Worm (Caenorhabditis elegans) whole organism, L3 larva: ENCODE data around the gene nfya-1.
A peak's percentile ranks its signal among the peaks of the same experiment; 100 is the strongest.

Experiments
- R02D3.7 ChIP-seq: fragments of 150-350 bp; optimal IDR thresholded peaks from 2 replicates; lab custom pipeline; 2014; ENCODE audit warnings: missing biosample characterization, missing genetic modification characterization
- ZK546.5 ChIP-seq: sonication (generic microtip); optimal IDR thresholded peaks from 2 replicates; lab custom pipeline; 2017; ENCODE audit warnings: missing biosample characterization, missing genetic modification characterization
- aly-2 ChIP-seq: fragments of 150-350 bp; optimal IDR thresholded peaks from 2 replicates; lab custom pipeline; 2014; ENCODE audit warnings: missing biosample characterization, missing genetic modification characterization
- ama-1 ChIP-seq: fragments of 150-350 bp; optimal IDR thresholded peaks from 2 replicates; lab custom pipeline; 2018
- ceh-16 ChIP-seq: sonication (generic microtip); optimal IDR thresholded peaks from 2 replicates; lab custom pipeline; 2017; ENCODE audit warnings: missing biosample characterization, missing genetic modification characterization
- ceh-28 ChIP-seq: fragments of 150-350 bp; optimal IDR thresholded peaks from 2 replicates; lab custom pipeline; 2014; ENCODE audit warnings: missing biosample characterization, missing genetic modification reagents, missing genetic modification characterization
- ceh-82 ChIP-seq: fragments of 150-350 bp; optimal IDR thresholded peaks from 2 replicates; lab custom pipeline; 2014; ENCODE audit warnings: missing biosample characterization, missing genetic modification characterization
- daf-12 ChIP-seq: fragments of 150-350 bp; optimal IDR thresholded peaks from 2 replicates; lab custom pipeline; 2014; ENCODE audit warnings: missing biosample characterization, missing genetic modification reagents, missing genetic modification characterization
- egl-27 ChIP-seq: sonication (generic microtip); optimal IDR thresholded peaks from 4 replicates; lab custom pipeline; 2017; ENCODE audit warnings: missing biosample characterization, missing genetic modification reagents, missing genetic modification characterization
- egl-5 ChIP-seq: fragments of 150-350 bp; optimal IDR thresholded peaks from 2 replicates; lab custom pipeline; 2017; ENCODE audit warnings: missing biosample characterization, missing genetic modification reagents, missing genetic modification characterization, inconsistent platforms
- elt-1 ChIP-seq: fragments of 150-350 bp; optimal IDR thresholded peaks from 2 replicates; lab custom pipeline; 2014; ENCODE audit warnings: missing biosample characterization, missing genetic modification characterization
- elt-2 ChIP-seq: sonication (generic microtip); optimal IDR thresholded peaks from 2 replicates; lab custom pipeline; 2016; ENCODE audit warnings: missing genetic modification reagents, mild to moderate bottlenecking, missing genetic modification characterization, missing compliant biosample characterization
- elt-3 ChIP-seq, 3 experiments: fragments of 150-350 bp in 1 of 3; sonication (generic microtip) in 2 of 3; optimal IDR thresholded peaks; 2 replicates in 2 of 3; 4 replicates in 1 of 3; lab custom pipeline; 2014 to 2017; ENCODE audit warnings: missing biosample characterization in 3 of 3, missing genetic modification characterization in 3 of 3
- eor-1 ChIP-seq, 2 experiments: fragments of 150-350 bp; optimal IDR thresholded peaks; 2 replicates each; lab custom pipeline; 2014 to 2018; ENCODE audit warnings: missing biosample characterization in 2 of 2, missing genetic modification characterization in 2 of 2
- fkh-10 ChIP-seq: sonication (generic microtip); optimal IDR thresholded peaks from 2 replicates; lab custom pipeline; 2017; ENCODE audit warnings: missing biosample characterization, missing genetic modification reagents, missing genetic modification characterization
- fos-1 ChIP-seq: fragments of 150-350 bp; optimal IDR thresholded peaks from 2 replicates; lab custom pipeline; 2014; ENCODE audit warnings: missing biosample characterization, missing genetic modification characterization
- jun-1 ChIP-seq: fragments of 150-350 bp; optimal IDR thresholded peaks from 2 replicates; lab custom pipeline; 2014; ENCODE audit warnings: missing biosample characterization, missing genetic modification reagents, missing genetic modification characterization
- lin-15B ChIP-seq: fragments of 150-350 bp; optimal IDR thresholded peaks from 2 replicates; lab custom pipeline; 2014; ENCODE audit warnings: missing biosample characterization, missing genetic modification characterization
- lin-39 ChIP-seq: fragments of 150-350 bp; optimal IDR thresholded peaks from 2 replicates; lab custom pipeline; 2018; ENCODE audit warnings: missing biosample characterization, missing genetic modification reagents, missing genetic modification characterization
- lsy-12 ChIP-seq: sonication (generic microtip); optimal IDR thresholded peaks from 2 replicates; lab custom pipeline; 2016; ENCODE audit warnings: mild to moderate bottlenecking, missing genetic modification characterization, missing compliant biosample characterization
- mdl-1 ChIP-seq: fragments of 150-350 bp; optimal IDR thresholded peaks from 2 replicates; lab custom pipeline; 2014; ENCODE audit warnings: missing biosample characterization, missing genetic modification characterization
- mml-1 ChIP-seq: fragments of 150-350 bp; sonication (generic microtip); optimal IDR thresholded peaks from 3 replicates; lab custom pipeline; 2014; ENCODE audit warnings: missing biosample characterization, missing genetic modification characterization
- nfya-1 ChIP-seq: sonication (generic microtip); optimal IDR thresholded peaks from 2 replicates; lab custom pipeline; 2017; ENCODE audit warnings: missing genetic modification characterization, mild to moderate bottlenecking, missing compliant biosample characterization, antibody characterized with exemption, moderate library complexity; ENCODE audit not compliant: insufficient read depth
- nhr-11 ChIP-seq: fragments of 150-350 bp; optimal IDR thresholded peaks from 2 replicates; lab custom pipeline; 2014; ENCODE audit warnings: missing biosample characterization, missing genetic modification characterization
- nhr-12 ChIP-seq: fragments of 150-350 bp; optimal IDR thresholded peaks from 2 replicates; lab custom pipeline; 2014; ENCODE audit warnings: missing biosample characterization, missing genetic modification characterization
- nhr-23 ChIP-seq: fragments of 150-350 bp; optimal IDR thresholded peaks from 2 replicates; lab custom pipeline; 2014; ENCODE audit warnings: missing biosample characterization, missing genetic modification reagents, missing genetic modification characterization
- nhr-237 ChIP-seq: fragments of 150-350 bp; optimal IDR thresholded peaks from 2 replicates; lab custom pipeline; 2014; ENCODE audit warnings: missing biosample characterization, missing genetic modification characterization
- nhr-25 ChIP-seq: sonication (generic microtip); optimal IDR thresholded peaks from 2 replicates; lab custom pipeline; 2017; ENCODE audit warnings: missing biosample characterization, missing genetic modification characterization
- nhr-28 ChIP-seq: fragments of 150-350 bp; optimal IDR thresholded peaks from 2 replicates; lab custom pipeline; 2014; ENCODE audit warnings: missing biosample characterization, missing genetic modification characterization
- nhr-43 ChIP-seq: sonication (generic microtip); optimal IDR thresholded peaks from 2 replicates; lab custom pipeline; 2016; ENCODE audit warnings: mild to moderate bottlenecking, missing genetic modification characterization, missing compliant biosample characterization; ENCODE audit not compliant: poor library complexity, severe bottlenecking
- nhr-67 ChIP-seq: fragments of 150-350 bp; optimal IDR thresholded peaks from 2 replicates; lab custom pipeline; 2014; ENCODE audit warnings: missing biosample characterization, missing genetic modification characterization
- nhr-76 ChIP-seq: fragments of 150-350 bp; sonication (generic microtip); optimal IDR thresholded peaks from 5 replicates; lab custom pipeline; 2014; ENCODE audit warnings: missing biosample characterization, missing genetic modification characterization
- nhr-77 ChIP-seq: fragments of 150-350 bp; optimal IDR thresholded peaks from 2 replicates; lab custom pipeline; 2014; ENCODE audit warnings: missing biosample characterization, missing genetic modification characterization
- pha-4 ChIP-seq: fragments of 150-350 bp; optimal IDR thresholded peaks from 2 replicates; lab custom pipeline; 2014; ENCODE audit warnings: missing biosample characterization, missing genetic modification reagents, missing genetic modification characterization
- pqm-1 ChIP-seq: fragments of 150-350 bp; optimal IDR thresholded peaks from 2 replicates; lab custom pipeline; 2017; ENCODE audit warnings: missing biosample characterization, missing genetic modification characterization, inconsistent platforms
- sea-2 ChIP-seq: fragments of 150-350 bp; sonication (generic microtip); optimal IDR thresholded peaks from 4 replicates; lab custom pipeline; 2014; ENCODE audit warnings: missing biosample characterization, missing genetic modification reagents, missing genetic modification characterization
- skn-1 ChIP-seq: fragments of 150-350 bp; optimal IDR thresholded peaks from 2 replicates; lab custom pipeline; 2014; ENCODE audit warnings: missing biosample characterization, missing genetic modification characterization
- snpc-4 ChIP-seq: fragments of 150-350 bp; optimal IDR thresholded peaks from 2 replicates; lab custom pipeline; 2014; ENCODE audit warnings: missing biosample characterization, missing genetic modification characterization
- tbx-2 ChIP-seq: sonication (generic microtip); optimal IDR thresholded peaks from 2 replicates; lab custom pipeline; 2016; ENCODE audit warnings: mild to moderate bottlenecking, missing genetic modification characterization, missing compliant biosample characterization
- unc-39 ChIP-seq: sonication (generic microtip); optimal IDR thresholded peaks from 4 replicates; lab custom pipeline; 2017; ENCODE audit warnings: missing biosample characterization, missing genetic modification characterization
- unc-62 ChIP-seq: fragments of 150-350 bp; sonication (generic microtip); optimal IDR thresholded peaks from 4 replicates; lab custom pipeline; 2014; ENCODE audit warnings: missing biosample characterization, missing genetic modification reagents, missing genetic modification characterization
- zag-1 ChIP-seq: fragments of 150-350 bp; optimal IDR thresholded peaks from 2 replicates; lab custom pipeline; 2014; ENCODE audit warnings: missing biosample characterization, missing genetic modification characterization
- ztf-11 ChIP-seq: fragments of 150-350 bp; optimal IDR thresholded peaks from 2 replicates; lab custom pipeline; 2014; ENCODE audit warnings: missing biosample characterization, missing genetic modification characterization
- ztf-4 ChIP-seq: fragments of 150-350 bp; optimal IDR thresholded peaks from 2 replicates; lab custom pipeline; 2014; ENCODE audit warnings: missing biosample characterization, missing genetic modification characterization

The nfya-1 gene

DNA sequence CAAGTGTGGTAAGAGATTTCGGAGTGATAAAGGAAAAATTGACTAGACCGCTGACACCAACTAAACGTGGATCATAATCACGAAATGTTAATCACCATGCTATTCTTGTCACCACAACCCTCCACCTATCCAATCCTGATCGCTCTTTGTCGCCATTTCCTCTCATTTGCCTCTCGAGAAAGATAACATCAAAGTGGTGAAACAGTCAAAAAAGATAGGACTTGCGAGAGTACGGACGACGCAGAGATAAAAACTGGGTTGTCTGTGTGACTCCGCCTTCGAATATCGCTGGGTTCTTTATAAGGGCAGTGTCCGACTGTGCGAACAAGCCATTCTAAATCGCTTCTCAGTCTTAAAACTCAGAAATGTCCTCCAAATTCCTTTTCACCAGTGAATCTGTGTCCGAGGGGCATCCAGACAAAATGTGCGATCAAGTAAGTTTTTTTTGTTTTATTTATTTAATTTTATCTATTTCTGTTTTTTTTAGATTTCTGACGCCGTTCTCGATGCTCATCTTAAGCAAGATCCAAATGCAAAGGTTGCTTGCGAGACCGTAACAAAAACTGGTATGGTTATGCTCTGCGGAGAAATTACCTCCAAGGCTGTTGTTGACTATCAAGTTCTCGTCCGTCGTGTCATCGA, 19.1 kb upstream of the nfya-1 start, which contains the start of gene sams-1:
sams-1 (plus strand) TSS at position 300 of the 642 bp plus-strand sequence.
- TF ChIP-seq ceh-82 (tag; lab: Kevin White, UChicago) (no peak), nhr-43 (tag; lab: Kevin White, UChicago) (peak; percentile 32), egl-27 (tag; lab: Kevin White, UChicago) (no peak), mdl-1 (no peak), elt-1 (peak; percentile 76), elt-2 (peak; percentile 75), ama-1 (lab: Kevin White, UChicago) (peak; percentile 59), sea-2 (GFP tag; lab: Kevin White, UChicago) (no peak), nfya-1 (tag; lab: Kevin White, UChicago) (peak; percentile 5), elt-3 (tag; optimal IDR thresholded peaks at IDR 0.05; lab: Kevin White, UChicago) (peak in 1 of 3 experiments; percentile 29), nhr-25 (tag; lab: Kevin White, UChicago) (peak; percentile 11), pqm-1 (tag; lab: Kevin White, UChicago) (peak; percentile 39), nhr-23 (tag; lab: Kevin White, UChicago) (peak; percentile 17), R02D3.7 (tag; lab: Kevin White, UChicago) (no peak)
- TF ChIP-seq, all 47 proteins: peak for 9

DNA sequence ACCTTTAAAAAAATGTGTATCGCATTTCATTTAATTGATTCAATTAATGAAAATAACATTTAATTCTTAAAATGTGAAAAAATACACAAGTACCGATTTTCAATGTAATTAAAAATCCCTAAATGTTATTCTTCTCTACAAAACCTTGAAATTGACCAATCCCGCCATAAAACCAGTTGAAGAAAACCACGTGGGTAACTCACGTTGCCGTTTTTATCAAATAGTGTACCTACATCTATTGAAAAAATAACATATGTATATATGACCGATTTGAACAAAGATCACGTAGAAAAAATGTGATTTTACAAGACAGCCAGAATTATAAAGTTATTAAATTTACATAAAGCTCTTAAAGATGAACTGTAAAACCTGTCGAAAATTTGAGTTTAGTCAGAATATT, 18.5 kb upstream of the nfya-1 start:
- peak; percentile 3 for TF ChIP-seq nhr-23 (tag; lab: Kevin White, UChicago)
- TF ChIP-seq ceh-28: no peak

DNA sequence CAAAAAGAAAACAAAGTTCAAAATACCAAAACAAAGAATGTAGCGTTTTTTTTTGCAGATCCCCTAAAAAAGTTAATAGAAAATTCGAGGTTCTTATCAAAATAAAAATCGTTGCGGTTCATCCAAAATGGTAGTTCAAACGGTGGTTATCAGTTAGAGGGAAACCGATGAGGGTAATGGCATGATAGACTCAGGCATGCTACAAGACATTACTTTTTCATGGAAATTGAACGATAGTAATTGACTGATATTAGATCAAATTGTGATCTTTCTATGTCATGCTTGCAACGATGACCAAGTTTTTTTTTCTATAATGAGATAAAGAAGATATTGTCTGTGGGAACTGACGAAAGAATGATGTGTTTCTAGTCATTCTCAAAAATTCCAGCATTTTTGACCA, 17.9 kb upstream of the nfya-1 start:
- TF ChIP-seq ZK546.5 (tag; lab: Kevin White, UChicago) (no peak), skn-1 (tag; lab: Kevin White, UChicago) (no peak), nhr-12 (tag; lab: Kevin White, UChicago) (no peak), daf-12 (tag; lab: Kevin White, UChicago) (no peak), nhr-28 (no peak), fos-1 (tag; lab: Kevin White, UChicago) (peak; percentile 40), jun-1 (tag; lab: Kevin White, UChicago) (no peak), pqm-1 (tag; lab: Kevin White, UChicago) (peak; percentile 93), egl-5 (no peak), nhr-11 (no peak), ztf-11 (no peak), pha-4 (tag; lab: Kevin White, UChicago) (no peak), nhr-67 (tag; lab: Kevin White, UChicago) (no peak), mml-1 (tag; lab: Kevin White, UChicago) (no peak), zag-1 (tag; lab: Kevin White, UChicago) (no peak), unc-39 (tag; lab: Kevin White, UChicago) (no peak), ceh-82 (tag; lab: Kevin White, UChicago) (no peak), nhr-237 (no peak), unc-62 (no peak), ztf-4 (tag; lab: Kevin White, UChicago) (no peak), snpc-4 (tag; lab: Kevin White, UChicago) (no peak), lsy-12 (tag; lab: Kevin White, UChicago) (no peak), elt-3 (tag; optimal IDR thresholded peaks at IDR 0.05; lab: Kevin White, UChicago) (peak in 1 of 3 experiments; percentile 19), nhr-25 (tag; lab: Kevin White, UChicago) (no peak), ama-1 (lab: Kevin White, UChicago) (no peak), nfya-1 (tag; lab: Kevin White, UChicago) (peak; percentile 0), ceh-16 (tag; lab: Kevin White, UChicago) (no peak), lin-15B (no peak), nhr-43 (tag; lab: Kevin White, UChicago) (peak; percentile 10), sea-2 (GFP tag; lab: Kevin White, UChicago) (no peak), tbx-2 (tag; lab: Kevin White, UChicago) (no peak), elt-1 (no peak), egl-27 (tag; lab: Kevin White, UChicago) (no peak), nhr-77 (tag; lab: Kevin White, UChicago) (no peak), nhr-76 (tag; lab: Kevin White, UChicago) (no peak), lin-39 (tag; lab: Kevin White, UChicago) (no peak), mdl-1 (no peak), ceh-28 (no peak), elt-2 (peak; percentile 83), aly-2 (tag; lab: Kevin White, UChicago) (no peak), fkh-10 (GFP tag; lab: Kevin White, UChicago) (no peak), eor-1 (tag; optimal IDR thresholded peaks at IDR 0.05; lab: Kevin White, UChicago) (no peak), nhr-23 (tag; lab: Kevin White, UChicago) (no peak), R02D3.7 (tag; lab: Kevin White, UChicago) (no peak)
